Worm (Caenorhabditis elegans): Measurements from ENCODE around the gene gst-30.

The gst-30 gene

ce11 chrII:4888527-4889487 lies 46.0 kb downstream of the gst-30 start, which contains the start of gene pgm-1 (continued):
- TF ChIP-seq ceh-62 (tag; optimal IDR thresholded peaks at IDR 0.05) (no peak), lin-39 (tag; optimal IDR thresholded peaks at IDR 0.05) (no peak), zfp-2 (tag; optimal IDR thresholded peaks at IDR 0.05) (no peak), fkh-10 (GFP tag; optimal IDR thresholded peaks at IDR 0.05) (no peak), pha-4 (GFP tag; IDR thresholded peaks at IDR 0.05) (0 out of 2 replicates have a peak, but pooled peaks have one; percentile 11), pha-4 (tag; optimal IDR thresholded peaks at IDR 0.05) (no peak), lsy-2 (tag; optimal IDR thresholded peaks at IDR 0.05) (peak in 1 of 2 experiments; percentile 44), ama-1 (optimal IDR thresholded peaks at IDR 0.05) (peak; percentile 56)

- TF ChIP-seq dmd-9 (GFP tag; IDR thresholded peaks at IDR 0.05) (no peak), aha-1 (tag) (no peak), lir-3 (tag; optimal IDR thresholded peaks at IDR 0.05) (no peak), ceh-44 (GFP tag; IDR thresholded peaks at IDR 0.05) (no peak)
Measured at ce11 chrII:4885976-4886375, 48.9 kb downstream of the gst-30 start, which contains the start of gene R05F9.7. R05F9.7 (plus strand) TSS chrII:4886276.

ce11 chrII:4884403-4884802 lies 50.5 kb downstream of the gst-30 start:
- TF ChIP-seq F44E2.7 (GFP tag; IDR thresholded peaks at IDR 0.05), result no peak
- peak in 1 of 2 experiments; percentile 65 for TF ChIP-seq unc-62 (GFP tag; optimal IDR thresholded peaks at IDR 0.05 in 1 of 2)
- no peak for TF ChIP-seq unc-62 (tag; optimal IDR thresholded peaks at IDR 0.05)

Data from whole organism, L4 larva.